Worm (Caenorhabditis elegans) whole organism, young adult: ENCODE data around the gene ZK757.1.
A peak's percentile ranks its signal among the peaks of the same experiment; 100 is the strongest.

ENCODE experiments used
- F37B4.10 ChIP-seq: fragments of 200-800 bp; sonication (Bioruptor generic); IDR thresholded peaks from 2 replicates; pipeline ENCODE4 v1.3.6; 2022; ENCODE audit warnings: missing genetic modification characterization, missing compliant biosample characterization
- F39B2.1 ChIP-seq: fragments of 200-800 bp; sonication (Bioruptor generic); IDR thresholded peaks from 2 replicates; pipeline ENCODE4 v1.3.6; 2022; ENCODE audit warnings: missing genetic modification reagents, missing genetic modification characterization, missing compliant biosample characterization
- Y95B8A.8 ChIP-seq: fragments of 200-800 bp; sonication (Bioruptor generic); IDR thresholded peaks from 2 replicates; pipeline ENCODE4 v1.3.6; 2022; ENCODE audit warnings: missing genetic modification reagents, missing genetic modification characterization, missing compliant biosample characterization
- ceh-40 ChIP-seq: fragments of 200-800 bp; sonication (Bioruptor generic); IDR thresholded peaks from 2 replicates; pipeline ENCODE4 v1.3.6; 2022; ENCODE audit warnings: missing genetic modification characterization, missing compliant biosample characterization
- nhr-27 ChIP-seq: fragments of 200-800 bp; sonication (Bioruptor generic); optimal IDR thresholded peaks from 2 replicates; lab custom pipeline; 2018; ENCODE audit warnings: mild to moderate bottlenecking, missing genetic modification characterization, moderate library complexity, missing compliant biosample characterization
- snpc-3.4 ChIP-seq: sonication (generic microtip); optimal IDR thresholded peaks from 2 replicates; lab custom pipeline; 2017; ENCODE audit warnings: missing genetic modification characterization, mild to moderate bottlenecking, missing compliant biosample characterization, antibody characterized with exemption, moderate library complexity, missing genotype, missing genetic modification reagents
- snpc-4 ChIP-seq, 5 experiments: fragments of 150-350 bp in 1 of 5; sonication (generic microtip) in 4 of 5; optimal IDR thresholded peaks; 2 replicates each; lab custom pipeline; 2014 to 2018; ENCODE audit warnings: missing genetic modification characterization in 5 of 5, missing biosample characterization in 3 of 5, antibody characterized with exemption in 2 of 5, mild to moderate bottlenecking in 2 of 5, missing compliant biosample characterization in 2 of 5, missing genotype in 2 of 5, moderate library complexity in 2 of 5, missing genetic modification reagents in 1 of 5

DNA sequence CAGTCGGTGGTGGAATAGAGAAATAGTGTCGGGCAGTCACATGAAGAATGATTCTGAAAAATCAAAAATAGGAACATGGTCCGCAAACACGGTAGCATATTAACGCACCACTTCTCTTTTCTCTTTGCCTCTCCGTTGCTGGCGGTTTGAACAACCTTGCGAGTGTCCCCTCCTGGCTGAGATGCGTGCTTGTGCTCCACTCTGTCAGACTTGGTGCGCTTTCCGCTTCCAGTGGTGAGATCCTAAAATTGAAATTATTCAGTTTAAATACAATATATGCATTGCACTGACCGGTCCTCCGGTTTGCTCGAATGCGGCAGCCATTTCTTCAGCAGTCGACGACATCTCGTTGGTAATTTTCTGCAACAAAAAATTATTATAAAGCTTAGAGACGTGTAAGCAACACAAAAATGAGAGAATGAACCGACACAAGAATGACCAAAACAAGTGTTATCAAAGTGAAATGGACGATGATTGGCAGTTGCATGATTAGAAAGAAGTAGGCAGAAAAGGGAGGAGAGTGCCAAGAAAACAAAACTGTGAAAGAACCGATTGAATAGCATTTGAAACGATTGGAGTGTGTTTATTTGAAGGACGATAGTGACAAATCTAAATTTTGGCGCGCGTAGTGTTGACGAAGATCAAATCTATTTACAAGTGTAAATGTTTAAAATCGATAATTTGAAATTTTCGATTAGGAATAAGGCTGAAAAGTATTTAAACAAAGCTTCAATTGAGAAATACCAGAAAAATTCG, 45.7 kb downstream of the ZK757.1 start, which contains the start of gene ZK632.9:
- TF ChIP-seq F39B2.1 (no peak), snpc-4 (GFP tag; optimal IDR thresholded peaks at IDR 0.05; lab: Kevin White, UChicago) (no peak), snpc-4 (tag; optimal IDR thresholded peaks at IDR 0.05; lab: Kevin White, UChicago) (no peak), ceh-40 (no peak), Y95B8A.8 (no peak), snpc-3.4 (peak; percentile 26), F37B4.10 (GFP tag; lab: Robert Waterston, UW) (no peak), nhr-27 (tag; lab: Kevin White, UChicago) (no peak)
